Fruit fly (Drosophila melanogaster) whole organism, wandering third instar larva: ENCODE measurements around the gene CG43116.
A peak's percentile ranks its signal among the peaks of the same experiment; 100 is the strongest.

Experiments
- Abd-B ChIP-seq: fragments of >200 bp; optimal IDR thresholded peaks from 2 replicates; lab custom pipeline; 2017; ENCODE audit warnings: missing biosample characterization, missing genetic modification characterization
- CG32264 ChIP-seq: fragments of 200-800 bp; sonication (Bioruptor generic); optimal IDR thresholded peaks from 2 replicates; lab custom pipeline; 2016; ENCODE audit warnings: missing biosample characterization, missing genetic modification characterization
- CG9705 ChIP-seq: fragments of 200-800 bp; sonication (Bioruptor generic); optimal IDR thresholded peaks from 2 replicates; lab custom pipeline; 2018; ENCODE audit warnings: missing biosample characterization, mild to moderate bottlenecking, missing genetic modification characterization
- CrebA ChIP-seq: fragments of 200-800 bp; sonication (Bioruptor generic); optimal IDR thresholded peaks from 2 replicates; lab custom pipeline; 2016; ENCODE audit warnings: missing biosample characterization, mild to moderate bottlenecking, missing genetic modification characterization, borderline replicate concordance
- Dfd ChIP-seq: fragments of >200 bp; optimal IDR thresholded peaks from 2 replicates; lab custom pipeline; 2017; ENCODE audit warnings: missing biosample characterization, missing genetic modification characterization
- Dif ChIP-seq: fragments of 200-275, 200-300 bp; sonication (Bioruptor generic); optimal IDR thresholded peaks from 2 replicates; lab custom pipeline; 2018; ENCODE audit warnings: missing biosample characterization, missing genetic modification characterization; ENCODE audit not compliant: partially characterized antibody
- GATAd ChIP-seq: sonication (Bioruptor generic); optimal IDR thresholded peaks from 2 replicates; lab custom pipeline; 2016; ENCODE audit warnings: missing biosample characterization, missing genetic modification characterization
- HLH106 ChIP-seq: fragments of 200-800 bp; optimal IDR thresholded peaks from 3 replicates; lab custom pipeline; 2019; ENCODE audit warnings: missing biosample characterization, mild to moderate bottlenecking, missing genetic modification characterization, moderate library complexity
- Hnf4 ChIP-seq: fragments of 200-800 bp; sonication (Bioruptor generic); optimal IDR thresholded peaks from 2 replicates; lab custom pipeline; 2016; ENCODE audit warnings: missing biosample characterization, mild to moderate bottlenecking, missing genetic modification characterization
- Hr78 ChIP-seq: fragments of >200 bp; optimal IDR thresholded peaks from 2 replicates; lab custom pipeline; 2017; ENCODE audit warnings: missing biosample characterization, missing genetic modification characterization
- Hr83 ChIP-seq: fragments of 200-300 bp; sonication (Bioruptor generic); optimal IDR thresholded peaks from 2 replicates; lab custom pipeline; 2016; ENCODE audit warnings: missing biosample characterization, mild to moderate bottlenecking, missing genetic modification characterization, moderate library complexity; ENCODE audit not compliant: poor library complexity, severe bottlenecking
- Jra ChIP-seq: sonication (Bioruptor generic); optimal IDR thresholded peaks from 2 replicates; lab custom pipeline; 2016; ENCODE audit warnings: missing biosample characterization, missing genetic modification characterization
- Mio ChIP-seq: sonication (Bioruptor generic); optimal IDR thresholded peaks from 2 replicates; lab custom pipeline; 2016; ENCODE audit warnings: missing biosample characterization, missing genetic modification characterization
- Myc ChIP-seq: fragments of >200 bp; optimal IDR thresholded peaks from 2 replicates; lab custom pipeline; 2017
- N ChIP-seq: fragments of >200 bp; optimal IDR thresholded peaks from 2 replicates; lab custom pipeline; 2018; ENCODE audit warnings: missing biosample characterization, missing external identifiers, missing genetic modification characterization
- OdsH ChIP-seq: fragments of 200-800 bp; sonication (Bioruptor generic); optimal IDR thresholded peaks from 2 replicates; lab custom pipeline; 2016; ENCODE audit warnings: missing biosample characterization, mild to moderate bottlenecking, missing genetic modification characterization
- Rel ChIP-seq, 2 experiments: fragments of 200-800 bp; sonication (Bioruptor generic) in 1 of 2; optimal IDR thresholded peaks; 2 replicates in 1 of 2; 3 replicates in 1 of 2; lab custom pipeline; 2016 to 2019; ENCODE audit warnings: mild to moderate bottlenecking in 2 of 2, missing biosample characterization in 2 of 2, missing genetic modification characterization in 2 of 2, moderate library complexity in 1 of 2
- Sp1 ChIP-seq: fragments of 200-800 bp; sonication (Bioruptor generic); optimal IDR thresholded peaks from 3 replicates; lab custom pipeline; 2019; ENCODE audit warnings: missing biosample characterization, mild to moderate bottlenecking, missing genetic modification characterization, moderate library complexity
- Vsx2 ChIP-seq: fragments of 200-300, 225-300 bp; sonication (Bioruptor generic); optimal IDR thresholded peaks from 2 replicates; lab custom pipeline; 2018; ENCODE audit warnings: missing biosample characterization, missing genetic modification characterization; ENCODE audit not compliant: partially characterized antibody
- br ChIP-seq: fragments of 200-800 bp; sonication (Bioruptor generic); optimal IDR thresholded peaks from 2 replicates; lab custom pipeline; 2016; ENCODE audit warnings: missing biosample characterization, missing genetic modification characterization
- brk ChIP-seq: fragments of 200-800 bp; sonication (Bioruptor generic); optimal IDR thresholded peaks from 2 replicates; lab custom pipeline; 2016; ENCODE audit warnings: missing biosample characterization, mild to moderate bottlenecking, missing genetic modification characterization
- dl ChIP-seq, 2 experiments: fragments of 175-275, 200-275 bp in 1 of 2; fragments of 200-275 bp in 1 of 2; sonication (Bioruptor generic); optimal IDR thresholded peaks; lab custom pipeline; 2018; ENCODE audit warnings: mild to moderate bottlenecking in 2 of 2, missing biosample characterization in 2 of 2, missing genetic modification characterization in 2 of 2, moderate library complexity in 2 of 2; ENCODE audit not compliant: partially characterized antibody in 2 of 2, insufficient read depth in 1 of 2
- dmrt93B ChIP-seq: fragments of 200-800 bp; sonication (Bioruptor generic); optimal IDR thresholded peaks from 2 replicates; lab custom pipeline; 2018; ENCODE audit warnings: missing biosample characterization, mild to moderate bottlenecking, missing genetic modification characterization
- dsf ChIP-seq: sonication (Bioruptor generic); optimal IDR thresholded peaks from 2 replicates; lab custom pipeline; 2016; ENCODE audit warnings: missing biosample characterization, missing genetic modification characterization, borderline replicate concordance
- ey ChIP-seq: fragments of 200-800 bp; sonication (Bioruptor generic); optimal IDR thresholded peaks from 2 replicates; lab custom pipeline; 2016; ENCODE audit warnings: missing biosample characterization, missing genetic modification characterization
- foxo ChIP-seq, 2 experiments: fragments of 200-800 bp; sonication (Bioruptor generic); optimal IDR thresholded peaks; 2 replicates in 1 of 2; 3 replicates in 1 of 2; lab custom pipeline; 2016 to 2017; ENCODE audit warnings: missing biosample characterization in 2 of 2, missing genetic modification characterization in 2 of 2
- fru ChIP-seq: fragments of 200-800 bp; sonication (Bioruptor generic); optimal IDR thresholded peaks from 3 replicates; lab custom pipeline; 2016; ENCODE audit warnings: missing biosample characterization, mild to moderate bottlenecking, missing genetic modification characterization
- h ChIP-seq: fragments of 200-800 bp; sonication (Bioruptor generic); optimal IDR thresholded peaks from 3 replicates; lab custom pipeline; 2016; ENCODE audit warnings: missing biosample characterization, mild to moderate bottlenecking, missing genetic modification characterization
- jim ChIP-seq: fragments of 175-275, 200-325 bp; sonication (Bioruptor generic); optimal IDR thresholded peaks from 2 replicates; lab custom pipeline; 2016; ENCODE audit warnings: missing biosample characterization, mild to moderate bottlenecking, missing genetic modification characterization
- lola ChIP-seq: fragments of >200 bp; optimal IDR thresholded peaks from 2 replicates; lab custom pipeline; 2017; ENCODE audit warnings: missing biosample characterization, missing genetic modification characterization
- pan ChIP-seq: fragments of >200 bp; optimal IDR thresholded peaks from 2 replicates; lab custom pipeline; 2017
- psq ChIP-seq: fragments of 200-800 bp; sonication (Bioruptor generic); optimal IDR thresholded peaks from 3 replicates; lab custom pipeline; 2017; ENCODE audit warnings: missing biosample characterization, mild to moderate bottlenecking, missing genetic modification characterization, moderate library complexity
- rgr ChIP-seq: fragments of 200-800 bp; sonication (Bioruptor generic); optimal IDR thresholded peaks from 3 replicates; lab custom pipeline; 2016; ENCODE audit warnings: missing biosample characterization, mild to moderate bottlenecking, missing genetic modification characterization
- sage ChIP-seq: fragments of 200-800 bp; sonication (Bioruptor generic); optimal IDR thresholded peaks from 2 replicates; lab custom pipeline; 2016; ENCODE audit warnings: missing biosample characterization, mild to moderate bottlenecking, missing genetic modification characterization
- sv ChIP-seq: fragments of 200-800 bp; sonication (Bioruptor generic); optimal IDR thresholded peaks from 3 replicates; lab custom pipeline; 2016; ENCODE audit warnings: missing biosample characterization, missing genetic modification characterization
- tai ChIP-seq: sonication (Bioruptor generic); optimal IDR thresholded peaks from 2 replicates; lab custom pipeline; 2016; ENCODE audit warnings: missing biosample characterization, missing genetic modification characterization
- usp ChIP-seq: fragments of >200 bp; optimal IDR thresholded peaks from 2 replicates; lab custom pipeline; 2017; ENCODE audit warnings: missing biosample characterization, missing genetic modification characterization
- woc ChIP-seq: sonication (Bioruptor generic); optimal IDR thresholded peaks from 2 replicates; lab custom pipeline; 2016; ENCODE audit warnings: missing biosample characterization, mild to moderate bottlenecking, missing genetic modification characterization

Gene CG43116

dm6 chr3R:26020244-26021171, 23.7 kb upstream of the CG43116 start:
- TF ChIP-seq CrebA (GFP tag; lab: Kevin White, UChicago), result no peak
- TF ChIP-seq fru (GFP tag; lab: Kevin White, UChicago), result peak; percentile 48
- peak; percentile 51 for TF ChIP-seq h (GFP tag; lab: Kevin White, UChicago)
- peak; percentile 48 for TF ChIP-seq psq (GFP tag; lab: Kevin White, UChicago)
- TF ChIP-seq lola, result no peak
- TF ChIP-seq jim, result no peak
- TF ChIP-seq foxo (GFP tag; optimal IDR thresholded peaks at IDR 0.05; lab: Kevin White, UChicago), result peak in 1 of 2 experiments; percentile 66
- no peak for TF ChIP-seq dsf
- peak; percentile 54 for TF ChIP-seq sv
- TF ChIP-seq Hnf4 (GFP tag; lab: Kevin White, UChicago), result peak; percentile 6
- TF ChIP-seq usp (GFP tag; lab: Kevin White, UChicago), result no peak
- TF ChIP-seq woc (GFP tag; lab: Kevin White, UChicago), result no peak
- TF ChIP-seq Sp1, result peak; percentile 42
- TF ChIP-seq Dfd, result no peak
- TF ChIP-seq pan (lab: Kevin White, UChicago), result no peak
- TF ChIP-seq Myc (lab: Kevin White, UChicago), result no peak
- TF ChIP-seq OdsH (GFP tag; lab: Kevin White, UChicago), result peak; percentile 67
- peak; percentile 31 for TF ChIP-seq HLH106 (tag; lab: Kevin White, UChicago)
- no peak for TF ChIP-seq CG32264 (GFP tag; lab: Kevin White, UChicago)
- TF ChIP-seq tai, result no peak
- TF ChIP-seq Rel (GFP tag; optimal IDR thresholded peaks at IDR 0.05; lab: Kevin White, UChicago), result peak; percentile 2
- TF ChIP-seq Rel (tag; optimal IDR thresholded peaks at IDR 0.05; lab: Kevin White, UChicago), result no peak
- no peak for TF ChIP-seq N (GFP tag; lab: Kevin White, UChicago)
- TF ChIP-seq ey (GFP tag; lab: Kevin White, UChicago), result peak; percentile 55
- no peak for TF ChIP-seq Mio (GFP tag; lab: Kevin White, UChicago)
- TF ChIP-seq Hr78, result no peak
- no peak for TF ChIP-seq GATAd
- TF ChIP-seq brk (GFP tag; lab: Kevin White, UChicago), result no peak
- TF ChIP-seq dmrt93B, result no peak
- TF ChIP-seq Dif (GFP tag; lab: Kevin White, UChicago), result peak; percentile 75
- TF ChIP-seq Hr83 (GFP tag; lab: Kevin White, UChicago), result peak; percentile 62
- TF ChIP-seq rgr, result peak; percentile 71
- no peak for TF ChIP-seq Vsx2 (GFP tag; lab: Kevin White, UChicago)
- peak; percentile 9 to 76 for TF ChIP-seq dl (GFP tag; optimal IDR thresholded peaks at IDR 0.05; lab: Kevin White, UChicago; ENCODE audit: insufficient read depth in 1 of 2, partially characterized antibody in 2 of 2)
- TF ChIP-seq Jra (GFP tag; lab: Kevin White, UChicago), result peak; percentile 32
- peak; percentile 0 for TF ChIP-seq sage (GFP tag; lab: Kevin White, UChicago)
- TF ChIP-seq Abd-B (GFP tag; lab: Kevin White, UChicago), result no peak
- no peak for TF ChIP-seq br (GFP tag; lab: Kevin White, UChicago)
- no peak for TF ChIP-seq CG9705 (GFP tag; lab: Kevin White, UChicago)

DNA sequence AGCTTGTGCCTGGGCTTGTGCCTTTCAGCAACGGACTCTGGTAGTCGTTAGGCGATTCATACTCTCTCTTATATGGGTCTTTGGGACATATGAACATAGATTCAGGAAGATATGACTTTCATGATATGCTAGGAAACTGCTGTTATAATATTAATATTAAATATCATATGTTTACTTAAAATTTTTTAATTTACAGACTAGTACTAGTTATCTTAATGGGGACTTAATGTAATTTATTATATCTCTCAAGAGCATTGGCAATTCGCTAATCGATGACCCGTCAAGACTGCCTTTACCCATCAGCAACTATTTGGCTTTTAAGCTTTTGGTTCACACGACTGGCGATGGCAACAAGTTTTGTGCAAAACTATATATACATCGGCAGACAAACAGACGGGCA, 22.4 kb upstream of the CG43116 start:
- TF ChIP-seq foxo (GFP tag; optimal IDR thresholded peaks at IDR 0.05; lab: Kevin White, UChicago) (peak in 1 of 2 experiments; percentile 5), Hr83 (GFP tag; lab: Kevin White, UChicago) (no peak)
